Worm (Caenorhabditis elegans) whole organism, L2 larva: ENCODE measurements around the gene srh-97.

ENCODE experiments used
- ceh-82 ChIP-seq: fragments of 150-350 bp; optimal IDR thresholded peaks from 2 replicates; lab custom pipeline; 2014; ENCODE audit warnings: missing biosample characterization, missing genetic modification characterization
- elt-1 ChIP-seq: fragments of 150-350 bp; optimal IDR thresholded peaks from 2 replicates; lab custom pipeline; 2014; ENCODE audit warnings: missing biosample characterization, missing genetic modification characterization
- nhr-12 ChIP-seq: fragments of 150-350 bp; optimal IDR thresholded peaks from 2 replicates; lab custom pipeline; 2014; ENCODE audit warnings: missing biosample characterization, missing genetic modification characterization
- nhr-129 ChIP-seq: fragments of 150-350 bp; optimal IDR thresholded peaks from 2 replicates; lab custom pipeline; 2014; ENCODE audit warnings: missing biosample characterization, missing genetic modification characterization
- nhr-23 ChIP-seq: fragments of 150-350 bp; optimal IDR thresholded peaks from 2 replicates; lab custom pipeline; 2014; ENCODE audit warnings: missing biosample characterization, missing genetic modification reagents, missing genetic modification characterization
- nhr-237 ChIP-seq: fragments of 150-350 bp; optimal IDR thresholded peaks from 2 replicates; lab custom pipeline; 2014; ENCODE audit warnings: missing biosample characterization, missing genetic modification characterization
- nhr-6 ChIP-seq: fragments of 150-350 bp; optimal IDR thresholded peaks from 2 replicates; lab custom pipeline; 2014; ENCODE audit warnings: missing biosample characterization, missing genetic modification characterization
- nhr-77 ChIP-seq: fragments of 150-350 bp; optimal IDR thresholded peaks from 2 replicates; lab custom pipeline; 2014; ENCODE audit warnings: missing biosample characterization, missing genetic modification characterization
- sem-4 ChIP-seq: fragments of 150-350 bp; optimal IDR thresholded peaks from 2 replicates; lab custom pipeline; 2014; ENCODE audit warnings: missing biosample characterization, missing genetic modification reagents, missing genetic modification characterization
- snpc-4 ChIP-seq: fragments of 150-350 bp; optimal IDR thresholded peaks from 2 replicates; lab custom pipeline; 2014; ENCODE audit warnings: missing biosample characterization, missing genetic modification characterization
- unc-62 ChIP-seq: fragments of 150-350 bp; optimal IDR thresholded peaks from 2 replicates; lab custom pipeline; 2014; ENCODE audit warnings: missing biosample characterization, missing genetic modification reagents, missing genetic modification characterization

DNA sequence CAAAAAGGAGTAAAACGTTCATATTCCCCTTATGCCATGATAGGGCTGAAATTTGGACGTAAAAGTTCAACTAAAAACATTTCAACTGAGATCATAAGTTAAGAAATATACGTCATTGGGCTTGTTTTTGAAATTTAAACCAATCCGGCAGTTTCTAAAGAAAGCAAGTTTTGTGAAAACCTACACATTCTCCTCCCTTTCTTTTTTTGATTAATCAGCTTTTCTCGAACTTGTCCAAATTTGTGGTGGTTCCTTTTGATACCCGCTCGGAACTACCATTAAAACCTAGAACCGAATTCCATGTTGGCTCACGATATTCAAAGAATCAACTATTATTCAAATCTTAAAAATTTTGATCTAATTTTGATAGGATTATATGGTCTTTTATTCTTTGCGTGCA, 36.5 kb upstream of the srh-97 start, which contains the start of gene srz-54:
- no peak for TF ChIP-seq snpc-4 (tag; lab: Kevin White, UChicago)
- TF ChIP-seq nhr-237 (tag; lab: Kevin White, UChicago) = no peak
- no peak for TF ChIP-seq nhr-23 (tag; lab: Kevin White, UChicago)
- no peak for TF ChIP-seq unc-62 (GFP tag; lab: Kevin White, UChicago)
- TF ChIP-seq ceh-82 (tag; lab: Kevin White, UChicago) = no peak
- no peak for TF ChIP-seq sem-4 (tag; lab: Kevin White, UChicago)
- no peak for TF ChIP-seq nhr-6 (tag; lab: Kevin White, UChicago)
- TF ChIP-seq nhr-77 (tag; lab: Kevin White, UChicago) = no peak
- TF ChIP-seq elt-1 (tag; lab: Kevin White, UChicago) = no peak
- TF ChIP-seq nhr-12 (tag; lab: Kevin White, UChicago) = no peak
- no peak for TF ChIP-seq nhr-129
